Fruit fly (Drosophila melanogaster): Measurements from ENCODE around the gene CG5079.

- no peak for TF ChIP-seq psq (optimal IDR thresholded peaks at IDR 0.05)
- no peak for TF ChIP-seq Dll (optimal IDR thresholded peaks at IDR 0.05)
These were observed 20.5 kb downstream of the CG5079 start for dm6 chr3R:25633865-25634460.
